Fruit fly (Drosophila melanogaster) whole organism, adult: ENCODE results near the gene zetaCOP.

Source experiments
- CG12768 ChIP-seq: fragments of 200-800 bp; sonication (Bioruptor generic); optimal IDR thresholded peaks from 2 replicates; lab custom pipeline; 2017; ENCODE audit warnings: missing biosample characterization, missing genetic modification characterization, mild to moderate bottlenecking, moderate library complexity, missing genetic modification reagents
- CG1620 ChIP-seq: fragments of 200-800 bp; sonication (Bioruptor generic); optimal IDR thresholded peaks from 2 replicates; lab custom pipeline; 2016; ENCODE audit warnings: missing biosample characterization, missing genetic modification characterization
- CG7045 ChIP-seq: fragments of 200-800 bp; sonication (Bioruptor generic); optimal IDR thresholded peaks from 2 replicates; lab custom pipeline; 2017; ENCODE audit warnings: missing biosample characterization, mild to moderate bottlenecking, missing genetic modification characterization
- CG7101 ChIP-seq: fragments of 200-800 bp; sonication (Bioruptor generic); optimal IDR thresholded peaks from 2 replicates; lab custom pipeline; 2018; ENCODE audit warnings: missing biosample characterization, mild to moderate bottlenecking, missing genetic modification characterization, moderate library complexity
- Hr96 ChIP-seq: fragments of 200-800 bp; sonication (Bioruptor generic); optimal IDR thresholded peaks from 2 replicates; lab custom pipeline; 2016; ENCODE audit warnings: missing biosample characterization, missing genetic modification characterization
- cic ChIP-seq: fragments of 200-800 bp; sonication (Bioruptor generic); optimal IDR thresholded peaks from 2 replicates; lab custom pipeline; 2017; ENCODE audit warnings: missing biosample characterization, mild to moderate bottlenecking, missing genetic modification characterization, moderate library complexity
- cnc ChIP-seq, 2 experiments: fragments of >200 bp; optimal IDR thresholded peaks; 2 replicates each; lab custom pipeline; 2017
- kay ChIP-seq: fragments of 200-800 bp; sonication (Bioruptor generic); peaks from one replicate; lab custom pipeline; 2016; ENCODE audit warnings: missing biosample characterization, missing genetic modification characterization, borderline replicate concordance
- ovo ChIP-seq: fragments of 200-800 bp; sonication (Bioruptor generic); optimal IDR thresholded peaks from 2 replicates; lab custom pipeline; 2016; ENCODE audit warnings: missing biosample characterization, missing genetic modification characterization
- pad ChIP-seq: fragments of 200-800 bp; sonication (Bioruptor generic); optimal IDR thresholded peaks from 3 replicates; lab custom pipeline; 2017; ENCODE audit warnings: missing biosample characterization, missing genetic modification characterization, mild to moderate bottlenecking, moderate library complexity, missing genetic modification reagents
- tj ChIP-seq: fragments of 200-800 bp; sonication (Bioruptor generic); optimal IDR thresholded peaks from 3 replicates; lab custom pipeline; 2017; ENCODE audit warnings: missing biosample characterization, mild to moderate bottlenecking, missing genetic modification characterization, moderate library complexity

dm6 chr3L:16708738-16709350 is 35.5 kb upstream of the zetaCOP start:
- no peak for TF ChIP-seq CG12768 (GFP tag; lab: Kevin White, UChicago)
- peak; percentile 9 for TF ChIP-seq cic (GFP tag; lab: Kevin White, UChicago)
- no peak for TF ChIP-seq CG1620 (GFP tag; lab: Kevin White, UChicago)
- no peak for TF ChIP-seq tj
- TF ChIP-seq CG7045 (GFP tag; lab: Kevin White, UChicago) = no peak
- TF ChIP-seq kay (GFP tag; lab: Kevin White, UChicago) = no peak
- no peak for TF ChIP-seq pad (GFP tag; lab: Kevin White, UChicago)
- TF ChIP-seq CG7101 (tag; lab: Kevin White, UChicago) = no peak
- TF ChIP-seq Hr96 (GFP tag; lab: Kevin White, UChicago) = no peak
- no peak for TF ChIP-seq cnc (optimal IDR thresholded peaks at IDR 0.05; lab: Kevin White, UChicago)
- TF ChIP-seq ovo (GFP tag; lab: Kevin White, UChicago) = no peak
